Fruit fly (Drosophila melanogaster) whole organism, embryonic: ENCODE measurements around the gene Sf3a2.

ENCODE experiments used
- Bgb ChIP-seq: fragments of 200-800 bp; sonication (Bioruptor generic); IDR thresholded peaks from 2 replicates; pipeline ENCODE4 v1.3.6; 2022; ENCODE audit warnings: missing biosample characterization, missing genetic modification characterization; ENCODE audit not compliant: partially characterized antibody
- CG14014 ChIP-seq: fragments of 200-800 bp; sonication (Bioruptor generic); IDR thresholded peaks from 2 replicates; pipeline ENCODE4 v1.3.6; 2022; ENCODE audit warnings: missing biosample characterization, missing genetic modification characterization
- CG14050 ChIP-seq: fragments of 200-800 bp; sonication (Bioruptor generic); IDR thresholded peaks from 3 replicates; pipeline ENCODE4 v1.3.6; 2022; ENCODE audit warnings: missing biosample characterization, missing genetic modification characterization
- CG14965 ChIP-seq: fragments of 200-800 bp; sonication (Bioruptor generic); optimal IDR thresholded peaks from 2 replicates; lab custom pipeline; 2016; ENCODE audit warnings: missing biosample characterization, missing genetic modification characterization, borderline replicate concordance
- CG16813 ChIP-seq: fragments of 200-800 bp; sonication (Bioruptor generic); IDR thresholded peaks from 3 replicates; pipeline ENCODE4 v1.3.6; 2022; ENCODE audit warnings: missing biosample characterization, missing genetic modification characterization; ENCODE audit not compliant: partially characterized antibody
- CG17328 ChIP-seq: fragments of 200-800 bp; sonication (Bioruptor generic); IDR thresholded peaks from 2 replicates; pipeline ENCODE4 v1.3.6; 2022; ENCODE audit warnings: missing biosample characterization, missing genetic modification characterization
- CG1792 ChIP-seq: fragments of 200-800 bp; sonication (Bioruptor generic); optimal IDR thresholded peaks from 2 replicates; lab custom pipeline; 2016; ENCODE audit warnings: missing biosample characterization, missing genetic modification characterization
- CG18011 ChIP-seq: fragments of 200-800 bp; sonication (Bioruptor generic); optimal IDR thresholded peaks from 2 replicates; lab custom pipeline; 2017; ENCODE audit warnings: missing biosample characterization, missing genetic modification characterization, mild to moderate bottlenecking, moderate library complexity, missing genotype
- CG32532 ChIP-seq: fragments of 200-800 bp; sonication (Bioruptor generic); IDR thresholded peaks from 2 replicates; pipeline ENCODE4 v1.3.6; 2022; ENCODE audit warnings: missing biosample characterization, missing genetic modification characterization
- CG33213 ChIP-seq: fragments of 200-800 bp; sonication (Bioruptor generic); optimal IDR thresholded peaks from 3 replicates; lab custom pipeline; 2016; ENCODE audit warnings: missing biosample characterization, missing genetic modification characterization
- CG3407 ChIP-seq: fragments of 200-800 bp; sonication (Bioruptor generic); optimal IDR thresholded peaks from 2 replicates; lab custom pipeline; 2018; ENCODE audit warnings: missing biosample characterization, mild to moderate bottlenecking, missing genetic modification characterization
- CG3847 ChIP-seq: fragments of 200-800 bp; sonication (Bioruptor generic); IDR thresholded peaks from 2 replicates; pipeline ENCODE4 v1.3.6; 2022; ENCODE audit warnings: missing biosample characterization, missing genetic modification characterization
- CG4707 ChIP-seq: fragments of 200-800 bp; sonication (Bioruptor generic); optimal IDR thresholded peaks from 2 replicates; lab custom pipeline; 2018; ENCODE audit warnings: missing biosample characterization, mild to moderate bottlenecking, missing genetic modification characterization, moderate library complexity
- CG6654 ChIP-seq: fragments of 200-800 bp; sonication (Bioruptor generic); optimal IDR thresholded peaks from 2 replicates; lab custom pipeline; 2017; ENCODE audit warnings: missing biosample characterization, mild to moderate bottlenecking, missing genetic modification characterization
- CG7271 ChIP-seq: fragments of 200-800 bp; sonication (Bioruptor generic); optimal IDR thresholded peaks from 2 replicates; lab custom pipeline; 2018; ENCODE audit warnings: missing biosample characterization, mild to moderate bottlenecking, missing genetic modification characterization, moderate library complexity
- CTCF ChIP-seq: fragments of 200-800 bp; sonication (Bioruptor generic); optimal IDR thresholded peaks from 2 replicates; lab custom pipeline; 2017; ENCODE audit warnings: missing biosample characterization, mild to moderate bottlenecking, missing genetic modification characterization, moderate library complexity
- Chrac-16 ChIP-seq: fragments of 200-800 bp; sonication (Bioruptor generic); optimal IDR thresholded peaks from 3 replicates; lab custom pipeline; 2016; ENCODE audit warnings: missing biosample characterization, missing genetic modification characterization
- E2f2 ChIP-seq: fragments of 200-800 bp; sonication (Bioruptor generic); IDR thresholded peaks from 2 replicates; pipeline ENCODE4 v1.3.6; 2022; ENCODE audit warnings: missing biosample characterization, missing genetic modification characterization
- HLH4C ChIP-seq: fragments of 200-800 bp; sonication (Bioruptor generic); IDR thresholded peaks from 3 replicates; pipeline ENCODE4 v1.3.6; 2022; ENCODE audit warnings: missing biosample characterization, missing genetic modification characterization; ENCODE audit not compliant: partially characterized antibody
- Hey ChIP-seq: fragments of 200-800 bp; sonication (Bioruptor generic); optimal IDR thresholded peaks from 3 replicates; lab custom pipeline; 2018; ENCODE audit warnings: missing biosample characterization, mild to moderate bottlenecking, missing genetic modification characterization
- NC2α ChIP-seq: fragments of 200-800 bp; sonication (Bioruptor generic); optimal IDR thresholded peaks from 2 replicates; lab custom pipeline; 2016; ENCODE audit warnings: missing biosample characterization, missing genetic modification characterization
- NK7.1 ChIP-seq: fragments of 200-800 bp; sonication (Bioruptor generic); optimal IDR thresholded peaks from 3 replicates; lab custom pipeline; 2016; ENCODE audit warnings: missing biosample characterization, missing genetic modification characterization
- Side ChIP-seq: fragments of 200-800 bp; sonication (Bioruptor generic); optimal IDR thresholded peaks from 2 replicates; lab custom pipeline; 2016; ENCODE audit warnings: missing biosample characterization, missing genetic modification characterization
- Tbp ChIP-seq: fragments of >200 bp; optimal IDR thresholded peaks from 2 replicates; lab custom pipeline; 2018; ENCODE audit warnings: missing biosample characterization, missing genetic modification characterization
- amos ChIP-seq: fragments of 200-800 bp; sonication (Bioruptor generic); IDR thresholded peaks from 2 replicates; pipeline ENCODE4 v1.3.6; 2022; ENCODE audit warnings: missing biosample characterization, missing genetic modification characterization; ENCODE audit not compliant: partially characterized antibody
- ara ChIP-seq: fragments of 200-800 bp; sonication (Bioruptor generic); IDR thresholded peaks from 2 replicates; pipeline ENCODE4 v1.3.6; 2022; ENCODE audit warnings: missing biosample characterization, missing genetic modification characterization
- bbx ChIP-seq: fragments of 200-800 bp; sonication (Bioruptor generic); IDR thresholded peaks from 2 replicates; pipeline ENCODE4 v1.3.6; 2022; ENCODE audit warnings: missing biosample characterization, missing genetic modification characterization; ENCODE audit not compliant: partially characterized antibody
- crc ChIP-seq: fragments of 200-800 bp; sonication (Bioruptor generic); optimal IDR thresholded peaks from 2 replicates; lab custom pipeline; 2016; ENCODE audit warnings: missing biosample characterization, missing genetic modification characterization
- dmrt11E ChIP-seq: fragments of 200-800 bp; sonication (Bioruptor generic); optimal IDR thresholded peaks from 3 replicates; lab custom pipeline; 2018; ENCODE audit warnings: missing biosample characterization, mild to moderate bottlenecking, missing genetic modification characterization, moderate library complexity
- ewg ChIP-seq: fragments of 200-800 bp; sonication (Bioruptor generic); optimal IDR thresholded peaks from 3 replicates; lab custom pipeline; 2017; ENCODE audit warnings: mild to moderate bottlenecking, missing biosample characterization, missing genetic modification reagents, missing genetic modification characterization
- gce ChIP-seq: fragments of 200-800 bp; sonication (Bioruptor generic); IDR thresholded peaks from 3 replicates; pipeline ENCODE4 v1.3.6; 2022; ENCODE audit warnings: missing biosample characterization, missing genetic modification characterization
- hbn ChIP-seq: fragments of 200-800 bp; sonication (Bioruptor generic); IDR thresholded peaks from 2 replicates; pipeline ENCODE4 v1.3.6; 2022; ENCODE audit warnings: missing biosample characterization, missing genetic modification characterization; ENCODE audit not compliant: partially characterized antibody
- knrl ChIP-seq: fragments of 200-800 bp; sonication (Bioruptor generic); IDR thresholded peaks from 3 replicates; pipeline ENCODE4 v1.3.6; 2022; ENCODE audit warnings: missing biosample characterization, missing genetic modification characterization; ENCODE audit not compliant: partially characterized antibody
- lmd ChIP-seq: fragments of 200-800 bp; sonication (Bioruptor generic); IDR thresholded peaks from 2 replicates; pipeline ENCODE4 v1.3.6; 2022; ENCODE audit warnings: missing biosample characterization, missing genetic modification characterization
- onecut ChIP-seq: fragments of 200-800 bp; sonication (Bioruptor generic); IDR thresholded peaks from 2 replicates; pipeline ENCODE4 v1.3.6; 2022; ENCODE audit warnings: missing biosample characterization, missing genetic modification characterization
- pho ChIP-seq: fragments of 200-800 bp; sonication (Bioruptor generic); optimal IDR thresholded peaks from 2 replicates; lab custom pipeline; 2016; ENCODE audit warnings: missing biosample characterization, missing genetic modification characterization
- pita ChIP-seq: fragments of 200-800 bp; sonication (Bioruptor generic); optimal IDR thresholded peaks from 2 replicates; lab custom pipeline; 2017; ENCODE audit warnings: missing biosample characterization, mild to moderate bottlenecking, missing genetic modification characterization
- ranshi ChIP-seq: fragments of 200-800 bp; sonication (Bioruptor generic); IDR thresholded peaks from 2 replicates; pipeline ENCODE4 v1.3.6; 2022; ENCODE audit warnings: missing biosample characterization, missing genetic modification characterization
- scrt ChIP-seq: fragments of 200-800 bp; sonication (Bioruptor generic); optimal IDR thresholded peaks from 2 replicates; lab custom pipeline; 2018; ENCODE audit warnings: missing biosample characterization, mild to moderate bottlenecking, missing genetic modification characterization, moderate library complexity
- trh ChIP-seq: fragments of 200-800 bp; sonication (Bioruptor generic); optimal IDR thresholded peaks from 2 replicates; lab custom pipeline; 2016; ENCODE audit warnings: missing biosample characterization, missing genetic modification characterization
- wdn ChIP-seq: fragments of 200-800 bp; sonication (Bioruptor generic); IDR thresholded peaks from 2 replicates; pipeline ENCODE4 v1.3.6; 2022; ENCODE audit warnings: missing biosample characterization, missing genetic modification characterization

Sf3a2 gene

DNA sequence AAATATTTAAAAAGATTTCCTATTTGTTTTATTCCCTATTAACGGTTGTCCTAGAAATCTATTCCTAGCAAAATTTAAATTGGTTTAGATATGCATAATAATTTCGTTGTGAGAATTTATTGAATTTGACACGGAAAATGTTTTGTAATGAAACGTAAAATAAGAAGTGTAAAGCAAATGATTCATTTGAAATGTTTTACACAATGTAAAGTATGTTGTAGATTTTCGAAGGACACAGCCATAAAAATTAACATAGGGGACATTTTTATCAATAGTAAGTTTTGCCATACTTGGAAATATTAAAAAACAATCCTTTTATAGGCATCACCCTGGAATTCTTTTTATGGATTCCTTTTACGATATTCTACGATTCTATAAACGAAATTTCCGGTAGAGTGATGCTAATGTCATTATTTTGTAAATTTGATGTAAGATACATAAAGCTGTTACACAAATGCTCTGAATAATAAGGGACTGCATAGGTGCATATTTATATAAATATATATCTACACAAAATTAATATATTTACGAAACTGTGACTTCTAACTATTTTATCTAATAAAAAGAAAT lies 43.8 kb upstream of the Sf3a2 start:
- TF ChIP-seq CG14965 (GFP tag; lab: Kevin White, UChicago) (no peak), CG1792 (GFP tag; lab: Kevin White, UChicago) (no peak), Bgb (peak; percentile 57), pita (GFP tag; lab: Kevin White, UChicago) (peak; percentile 1), Hey (tag; lab: Kevin White, UChicago) (no peak), bbx (peak; percentile 30; the same call in 1 of the 2 replicates), CG7271 (tag; lab: Kevin White, UChicago) (peak; percentile 18), CG18011 (GFP tag; lab: Kevin White, UChicago) (peak; percentile 31), CG16813 (GFP tag; lab: Robert Waterston, UW) (peak; percentile 57; the same call in 2 of the 3 replicates), ranshi (no peak), knrl (GFP tag; lab: Robert Waterston, UW) (0 out of 3 replicates have a peak, but pooled peaks have one; percentile 19), gce (GFP tag; lab: Robert Waterston, UW) (peak; percentile 35; the same call in 1 of the 3 replicates), E2f2 (GFP tag; lab: Robert Waterston, UW) (no peak), dmrt11E (peak; percentile 14), amos (GFP tag; lab: Robert Waterston, UW) (peak; percentile 17; the same call in 1 of the 2 replicates), hbn (GFP tag; lab: Robert Waterston, UW) (no peak), CTCF (GFP tag; lab: Kevin White, UChicago) (peak; percentile 80), lmd (GFP tag; lab: Robert Waterston, UW) (no peak), ara (peak; percentile 50; the same call in 1 of the 2 replicates)

DNA sequence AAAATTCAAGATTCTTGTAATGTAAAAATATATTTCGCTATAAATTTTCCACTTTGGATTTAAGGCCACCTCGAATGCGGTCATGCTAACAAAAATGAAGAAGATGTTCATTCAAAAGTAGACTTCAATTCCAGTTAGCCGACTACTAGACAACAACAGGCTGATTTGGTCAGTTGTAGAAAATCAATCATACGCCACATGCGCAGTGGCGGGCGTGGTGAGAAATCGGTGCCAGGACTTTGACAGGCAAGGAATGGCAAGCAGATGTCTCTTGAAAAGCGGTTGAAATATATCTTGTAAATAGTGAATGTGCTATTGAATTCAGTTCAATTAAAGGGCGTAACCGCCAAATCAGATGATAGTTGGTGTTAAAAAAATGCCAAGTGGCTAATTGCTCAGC lies 39.6 kb upstream of the Sf3a2 start, which contains the start of gene Ent3:
Gene Ent3, plus strand, starts transcription at position 224 of the 400 bp plus-strand sequence.
- no peak for TF ChIP-seq trh (GFP tag; lab: Kevin White, UChicago)
- no peak for TF ChIP-seq CG33213 (GFP tag; lab: Kevin White, UChicago)
- no peak for TF ChIP-seq crc (GFP tag; lab: Kevin White, UChicago)
- no peak for TF ChIP-seq CG3847 (GFP tag; lab: Robert Waterston, UW)
- TF ChIP-seq NC2α (GFP tag; lab: Kevin White, UChicago), result no peak
- TF ChIP-seq NK7.1 (GFP tag; lab: Kevin White, UChicago), result no peak
- peak; percentile 59 for TF ChIP-seq scrt
- no peak for TF ChIP-seq CG14014 (GFP tag; lab: Robert Waterston, UW)
- TF ChIP-seq CG6654 (GFP tag; lab: Kevin White, UChicago), result no peak
- TF ChIP-seq onecut (GFP tag; lab: Robert Waterston, UW), result peak; percentile 93
- TF ChIP-seq CG4707 (GFP tag; lab: Kevin White, UChicago), result no peak
- TF ChIP-seq CG3407, result no peak
- no peak for TF ChIP-seq Chrac-16 (GFP tag; lab: Kevin White, UChicago)
- no peak for TF ChIP-seq Tbp (GFP tag; lab: Kevin White, UChicago)
- no peak for TF ChIP-seq CG17328
- TF ChIP-seq ewg (GFP tag; lab: Kevin White, UChicago), result peak; percentile 71
- no peak for TF ChIP-seq Side
- TF ChIP-seq CG32532 (GFP tag; lab: Robert Waterston, UW), result no peak
- no peak for TF ChIP-seq pho
- TF ChIP-seq HLH4C (GFP tag; lab: Robert Waterston, UW), result no peak
- no peak for TF ChIP-seq wdn
- TF ChIP-seq CG14050 (GFP tag; lab: Robert Waterston, UW), result no peak
